Worm (Caenorhabditis elegans): ENCODE measurements around the gene frpr-15.

frpr-15 gene

DNA sequence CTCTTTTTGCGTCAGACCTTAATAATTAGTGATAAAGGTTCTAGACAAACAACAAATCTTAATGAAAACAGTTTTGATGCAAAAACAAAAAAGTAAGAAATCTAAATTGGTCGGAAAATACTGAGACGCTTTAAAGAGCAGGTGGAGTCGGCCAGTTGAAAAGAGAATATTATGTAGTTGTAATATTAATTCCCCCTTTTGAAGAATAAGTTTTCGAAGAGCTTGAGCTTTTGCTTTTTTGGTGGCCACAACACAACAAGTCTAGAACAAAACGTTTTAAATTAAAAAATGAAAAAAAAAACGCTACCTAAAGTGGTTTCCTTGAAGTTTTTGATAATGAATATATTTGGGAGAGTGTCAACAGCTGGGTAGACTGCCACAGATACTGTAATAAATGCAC is 36.5 kb downstream of the frpr-15 start, which contains the start of gene str-178:
str-178 (minus strand) TSS at position 101 of the 400 bp plus-strand sequence.
- TF ChIP-seq hlh-26 (GFP tag; conservative IDR thresholded peaks at IDR 0.05) (no peak), ceh-79 (tag; optimal IDR thresholded peaks at IDR 0.05) (no peak), aptf-3 (GFP tag; IDR thresholded peaks at IDR 0.05) (no peak), lin-26 (GFP tag; IDR thresholded peaks at IDR 0.05) (no peak), F49E8.2 (tag; optimal IDR thresholded peaks at IDR 0.05; ENCODE audit: insufficient read depth) (no peak), let-526 (GFP tag; IDR thresholded peaks at IDR 0.05) (no peak), T07F8.4 (tag; optimal IDR thresholded peaks at IDR 0.05) (no peak), mxl-1 (tag; optimal IDR thresholded peaks at IDR 0.05) (no peak), lin-35 (GFP tag; optimal IDR thresholded peaks at IDR 0.05) (no peak), F33H1.4 (GFP tag; IDR thresholded peaks at IDR 0.05) (no peak), nhr-179 (tag; optimal IDR thresholded peaks at IDR 0.05) (no peak), nfyb-1 (GFP tag; IDR thresholded peaks at IDR 0.05) (no peak), nhr-90 (tag; optimal IDR thresholded peaks at IDR 0.05) (no peak), Y67H2A.10 (GFP tag; conservative IDR thresholded peaks at IDR 0.05) (no peak), ekl-4 (GFP tag; IDR thresholded peaks at IDR 0.05) (no peak), zim-3 (tag; optimal IDR thresholded peaks at IDR 0.05) (no peak), repo-1 (tag; optimal IDR thresholded peaks at IDR 0.05) (no peak), lsy-27 (tag; optimal IDR thresholded peaks at IDR 0.05; ENCODE audit: borderline replicate concordance, insufficient read depth) (no peak), cebp-2 (GFP tag; IDR thresholded peaks at IDR 0.05) (no peak)

- TF ChIP-seq madf-10 (tag; optimal IDR thresholded peaks at IDR 0.05), result no peak
- TF ChIP-seq F52B5.7 (tag; optimal IDR thresholded peaks at IDR 0.05), result no peak
- TF ChIP-seq B0261.1 (tag; optimal IDR thresholded peaks at IDR 0.05), result no peak
- TF ChIP-seq ztf-18 (tag; optimal IDR thresholded peaks at IDR 0.05), result no peak
- no peak for TF ChIP-seq madf-8 (GFP tag; conservative IDR thresholded peaks at IDR 0.05)
- no peak for TF ChIP-seq attf-3 (GFP tag; conservative IDR thresholded peaks at IDR 0.05)
- TF ChIP-seq ekl-4 (GFP tag; IDR thresholded peaks at IDR 0.05), result no peak
- no peak for TF ChIP-seq ztf-28 (GFP tag; IDR thresholded peaks at IDR 0.05)
- TF ChIP-seq C17E4.6 (GFP tag; IDR thresholded peaks at IDR 0.05), result no peak
- no peak for TF ChIP-seq snpc-1.1 (tag; optimal IDR thresholded peaks at IDR 0.05; ENCODE audit: insufficient read depth)
- no peak for TF ChIP-seq nfyb-1 (GFP tag; IDR thresholded peaks at IDR 0.05)
- no peak for TF ChIP-seq snpc-4 (GFP tag; optimal IDR thresholded peaks at IDR 0.05)
- TF ChIP-seq snpc-4 (tag; optimal IDR thresholded peaks at IDR 0.05), result no peak
- no peak for TF ChIP-seq chd-7 (tag; optimal IDR thresholded peaks at IDR 0.05)
- no peak for TF ChIP-seq F33H1.4 (GFP tag; IDR thresholded peaks at IDR 0.05)
These were observed 38.7 kb downstream of the frpr-15 start, which contains the start of gene str-181 for ce11 chrV:12718622-12719021. str-181 (minus strand) TSS chrV:12718722.

DNA sequence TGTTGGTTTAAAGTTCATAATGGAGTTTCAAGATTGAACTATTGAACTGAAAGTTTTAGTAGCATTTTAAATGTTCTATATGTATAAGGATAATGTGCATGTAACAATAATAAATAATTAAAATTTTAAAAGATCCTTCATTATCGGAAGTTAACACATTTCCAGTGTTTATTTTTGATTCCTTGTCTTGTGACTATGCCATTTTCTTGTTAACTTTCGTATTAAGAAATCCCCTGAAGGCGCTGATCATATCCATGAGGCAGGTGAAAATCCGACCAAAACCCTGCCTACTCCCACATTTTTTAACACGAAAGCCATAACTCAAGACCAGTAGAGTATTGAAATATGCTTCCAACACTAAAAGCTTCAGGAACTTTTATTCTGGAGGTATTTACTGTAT is 39.8 kb downstream of the frpr-15 start, which contains the start of gene R11D1.7:
R11D1.7 (plus strand) TSS at position 301 of the 400 bp plus-strand sequence.
- no peak for TF ChIP-seq nfya-2 (GFP tag; IDR thresholded peaks at IDR 0.05)
- TF ChIP-seq B0019.2 (GFP tag; conservative IDR thresholded peaks at IDR 0.05), result no peak
- no peak for TF ChIP-seq madf-6 (GFP tag; IDR thresholded peaks at IDR 0.05)
- TF ChIP-seq ztf-3 (GFP tag; optimal IDR thresholded peaks at IDR 0.05), result no peak
- no peak for TF ChIP-seq F55B11.4 (tag; optimal IDR thresholded peaks at IDR 0.05; ENCODE audit: borderline replicate concordance, insufficient read depth)
- TF ChIP-seq lsl-1 (GFP tag; optimal IDR thresholded peaks at IDR 0.05), result no peak
- TF ChIP-seq lag-1 (GFP tag; IDR thresholded peaks at IDR 0.05), result no peak
- no peak for TF ChIP-seq egl-18 (GFP tag; IDR thresholded peaks at IDR 0.05)
- no peak for TF ChIP-seq pbrm-1 (GFP tag; IDR thresholded peaks at IDR 0.05)
- TF ChIP-seq atf-7 (tag; optimal IDR thresholded peaks at IDR 0.05), result no peak
- no peak for TF ChIP-seq K11D2.4 (GFP tag; IDR thresholded peaks at IDR 0.05)
- no peak for TF ChIP-seq dpl-1 (GFP tag; optimal IDR thresholded peaks at IDR 0.05)
- no peak for TF ChIP-seq B0336.3 (GFP tag; IDR thresholded peaks at IDR 0.05)
- no peak for TF ChIP-seq cebp-1 (GFP tag; IDR thresholded peaks at IDR 0.05)
- no peak for TF ChIP-seq cebp-1 (tag; optimal IDR thresholded peaks at IDR 0.05)
- TF ChIP-seq ekl-4 (GFP tag; IDR thresholded peaks at IDR 0.05), result no peak
- TF ChIP-seq B0035.1 (tag; optimal IDR thresholded peaks at IDR 0.05), result no peak
- TF ChIP-seq chd-7 (tag; optimal IDR thresholded peaks at IDR 0.05), result no peak
- no peak for TF ChIP-seq cebp-2 (GFP tag; IDR thresholded peaks at IDR 0.05)
- no peak for TF ChIP-seq ztf-28 (GFP tag; IDR thresholded peaks at IDR 0.05)
- no peak for TF ChIP-seq nhr-179 (tag; optimal IDR thresholded peaks at IDR 0.05)
